Worm (Caenorhabditis elegans) whole organism, L4 larva: Measurements from ENCODE around the gene nspe-7.

ENCODE experiments used
- F49E8.2 ChIP-seq: sonication (generic microtip); optimal IDR thresholded peaks from 2 replicates; lab custom pipeline; 2016; ENCODE audit warnings: missing compliant biosample characterization, mild to moderate bottlenecking, missing genetic modification characterization, borderline replicate concordance
- aly-2 ChIP-seq: sonication (generic microtip); optimal IDR thresholded peaks from 2 replicates; lab custom pipeline; 2018; ENCODE audit warnings: missing biosample characterization, missing genetic modification characterization
- daf-12 ChIP-seq: fragments of 150-350 bp; optimal IDR thresholded peaks from 2 replicates; lab custom pipeline; 2014; ENCODE audit warnings: missing biosample characterization, missing genetic modification reagents, missing genetic modification characterization
- dpl-1 ChIP-seq: fragments of 150-350 bp; optimal IDR thresholded peaks from 2 replicates; lab custom pipeline; 2014; ENCODE audit warnings: missing biosample characterization, missing genetic modification reagents, missing genetic modification characterization
- hlh-30 ChIP-seq: sonication (generic microtip); optimal IDR thresholded peaks from 2 replicates; lab custom pipeline; 2017; ENCODE audit warnings: antibody characterized with exemption, mild to moderate bottlenecking, missing genetic modification characterization, missing compliant biosample characterization; ENCODE audit not compliant: insufficient read depth
- lin-13 ChIP-seq: fragments of 150-350 bp; optimal IDR thresholded peaks from 2 replicates; lab custom pipeline; 2014; ENCODE audit warnings: missing biosample characterization, missing genetic modification reagents, missing genetic modification characterization
- nhr-77 ChIP-seq: fragments of 150-350 bp; optimal IDR thresholded peaks from 2 replicates; lab custom pipeline; 2014; ENCODE audit warnings: missing biosample characterization, missing genetic modification characterization
- saeg-2 ChIP-seq: fragments of 200-800 bp; sonication (Bioruptor generic); IDR thresholded peaks from 2 replicates; pipeline ENCODE4 v1.3.6; 2022; ENCODE audit warnings: missing genetic modification reagents, missing genetic modification characterization, missing compliant biosample characterization
- skn-1 ChIP-seq: fragments of 150-350 bp; optimal IDR thresholded peaks from 2 replicates; lab custom pipeline; 2014; ENCODE audit warnings: missing biosample characterization, missing genetic modification characterization
- unc-39 ChIP-seq: sonication (generic microtip); optimal IDR thresholded peaks from 2 replicates; lab custom pipeline; 2017; ENCODE audit warnings: missing biosample characterization, missing genetic modification characterization
- vab-7 ChIP-seq: fragments of 200-800 bp; sonication (Bioruptor generic); IDR thresholded peaks from 2 replicates; pipeline ENCODE4 v1.3.6; 2022; ENCODE audit warnings: missing genetic modification reagents, missing genetic modification characterization, missing compliant biosample characterization

ce11 chrII:12669882-12670281, 42.9 kb downstream of the nspe-7 start:
- TF ChIP-seq daf-12 (tag; lab: Kevin White, UChicago) (no peak), nhr-77 (tag; lab: Kevin White, UChicago) (no peak), unc-39 (tag; lab: Kevin White, UChicago) (no peak), dpl-1 (GFP tag; lab: Kevin White, UChicago) (no peak), skn-1 (tag; lab: Kevin White, UChicago) (no peak), lin-13 (GFP tag; lab: Kevin White, UChicago) (no peak), aly-2 (no peak), saeg-2 (GFP tag; lab: Robert Waterston, UW) (no peak), vab-7 (GFP tag; lab: Robert Waterston, UW) (no peak), F49E8.2 (tag; lab: Kevin White, UChicago) (no peak), hlh-30 (no peak)
